Worm (Caenorhabditis elegans): ENCODE measurements around the gene H03A11.13.

ce11 chrX:15231800-15232199 is 18.8 kb upstream of the H03A11.13 start:
- TF ChIP-seq elt-3 (tag; optimal IDR thresholded peaks at IDR 0.05): no peak
- no peak for TF ChIP-seq skn-1 (tag; optimal IDR thresholded peaks at IDR 0.05)
- no peak for TF ChIP-seq efl-1 (optimal IDR thresholded peaks at IDR 0.05)
- TF ChIP-seq efl-1 (GFP tag; optimal IDR thresholded peaks at IDR 0.05 in 1 of 2): no peak
- TF ChIP-seq nhr-237 (tag; optimal IDR thresholded peaks at IDR 0.05): no peak
- no peak for TF ChIP-seq unc-86 (tag; optimal IDR thresholded peaks at IDR 0.05)
- no peak for TF ChIP-seq aly-2 (tag; optimal IDR thresholded peaks at IDR 0.05)
- TF ChIP-seq nhr-84 (tag; optimal IDR thresholded peaks at IDR 0.05): no peak
- TF ChIP-seq lir-3 (tag; optimal IDR thresholded peaks at IDR 0.05; ENCODE audit: poor library complexity): no peak
- no peak for TF ChIP-seq unc-130 (tag; optimal IDR thresholded peaks at IDR 0.05)
- no peak for TF ChIP-seq mef-2 (tag; optimal IDR thresholded peaks at IDR 0.05)
- TF ChIP-seq C34B4.2 (tag; optimal IDR thresholded peaks at IDR 0.05): no peak
